Worm (Caenorhabditis elegans) whole organism, L4 larva: Measurements from ENCODE around the gene exl-1.
A peak's percentile ranks its signal among the peaks of the same experiment; 100 is the strongest.

Experiments
- F26F4.8 ChIP-seq: fragments of 200-800 bp; sonication (Bioruptor generic); conservative IDR thresholded peaks from 2 replicates; pipeline ENCODE4 v1.3.6; 2022; ENCODE audit warnings: missing genetic modification characterization, missing compliant biosample characterization
- T26A8.4 ChIP-seq: fragments of 200-800 bp; sonication (Bioruptor generic); IDR thresholded peaks from 2 replicates; pipeline ENCODE4 v1.3.6; 2022; ENCODE audit warnings: missing genetic modification characterization, missing compliant biosample characterization
- ZK337.2 ChIP-seq: fragments of 200-800 bp; sonication (Bioruptor generic); IDR thresholded peaks from 2 replicates; pipeline ENCODE4 v1.3.6; 2022; ENCODE audit warnings: missing genetic modification reagents, missing genetic modification characterization, missing compliant biosample characterization
- ZK546.5 ChIP-seq, 2 experiments: sonication (generic microtip); optimal IDR thresholded peaks; 2 replicates each; lab custom pipeline; 2017; ENCODE audit warnings: missing biosample characterization in 2 of 2, missing genetic modification characterization in 2 of 2
- aha-1 ChIP-seq: fragments of 150-350 bp; peaks from one replicate; lab custom pipeline; 2014; ENCODE audit warnings: missing biosample characterization, missing genetic modification characterization
- aly-2 ChIP-seq: sonication (generic microtip); optimal IDR thresholded peaks from 2 replicates; lab custom pipeline; 2018; ENCODE audit warnings: missing biosample characterization, missing genetic modification characterization
- attf-4 ChIP-seq: sonication (generic microtip); optimal IDR thresholded peaks from 3 replicates; lab custom pipeline; 2017; ENCODE audit warnings: missing biosample characterization, missing genetic modification characterization
- ceh-20 ChIP-seq: fragments of 200-800 bp; sonication (Bioruptor generic); IDR thresholded peaks from 2 replicates; pipeline ENCODE4 v1.3.6; 2022; ENCODE audit warnings: missing genetic modification reagents, missing genetic modification characterization, missing compliant biosample characterization
- ceh-28 ChIP-seq: fragments of 150-350 bp; optimal IDR thresholded peaks from 2 replicates; lab custom pipeline; 2014; ENCODE audit warnings: missing biosample characterization, missing genetic modification reagents, missing genetic modification characterization
- ceh-32 ChIP-seq: sonication (generic microtip); optimal IDR thresholded peaks from 2 replicates; lab custom pipeline; 2016; ENCODE audit warnings: mild to moderate bottlenecking, missing genetic modification characterization, missing compliant biosample characterization; ENCODE audit not compliant: poor library complexity
- ceh-44 ChIP-seq: fragments of 200-800 bp; sonication (Bioruptor generic); IDR thresholded peaks from 2 replicates; pipeline ENCODE4 v1.3.6; 2022; ENCODE audit warnings: missing genetic modification reagents, missing genetic modification characterization, missing compliant biosample characterization
- ceh-82 ChIP-seq: sonication (generic microtip); optimal IDR thresholded peaks from 2 replicates; lab custom pipeline; 2017; ENCODE audit warnings: missing biosample characterization, missing genetic modification characterization
- daf-12 ChIP-seq: fragments of 150-350 bp; optimal IDR thresholded peaks from 2 replicates; lab custom pipeline; 2014; ENCODE audit warnings: missing biosample characterization, missing genetic modification reagents, missing genetic modification characterization
- daf-16 ChIP-seq, 3 experiments: sonication (generic microtip); optimal IDR thresholded peaks; 2 replicates each; lab custom pipeline; 2016 to 2017; ENCODE audit warnings: missing genetic modification characterization in 3 of 3, missing genetic modification reagents in 3 of 3, mild to moderate bottlenecking in 2 of 3, missing compliant biosample characterization in 2 of 3, missing biosample characterization in 1 of 3, moderate library complexity in 1 of 3
- daf-19 ChIP-seq: fragments of 200-800 bp; sonication (Bioruptor generic); conservative IDR thresholded peaks from 2 replicates; pipeline ENCODE4 v1.3.6; 2022; ENCODE audit warnings: missing genetic modification characterization, missing compliant biosample characterization
- daf-8 ChIP-seq: fragments of 200-800 bp; sonication (Bioruptor generic); IDR thresholded peaks from 2 replicates; pipeline ENCODE4 v1.3.6; 2022; ENCODE audit warnings: missing genetic modification characterization, missing compliant biosample characterization
- dmd-6 ChIP-seq: fragments of 200-800 bp; sonication (Bioruptor generic); IDR thresholded peaks from 2 replicates; pipeline ENCODE4 v1.3.6; 2022; ENCODE audit warnings: missing genetic modification reagents, missing genetic modification characterization, missing compliant biosample characterization
- dpl-1 ChIP-seq: fragments of 150-350 bp; optimal IDR thresholded peaks from 2 replicates; lab custom pipeline; 2014; ENCODE audit warnings: missing biosample characterization, missing genetic modification reagents, missing genetic modification characterization
- duxl-1 ChIP-seq: sonication (generic microtip); optimal IDR thresholded peaks from 2 replicates; lab custom pipeline; 2016; ENCODE audit warnings: mild to moderate bottlenecking, missing genetic modification characterization, moderate library complexity, missing compliant biosample characterization; ENCODE audit not compliant: poor library complexity
- egl-27 ChIP-seq: sonication (generic microtip); optimal IDR thresholded peaks from 3 replicates; lab custom pipeline; 2017; ENCODE audit warnings: missing biosample characterization, missing genetic modification reagents, missing genetic modification characterization
- fos-1 ChIP-seq: fragments of 150-350 bp; optimal IDR thresholded peaks from 2 replicates; lab custom pipeline; 2014; ENCODE audit warnings: missing biosample characterization, missing genetic modification characterization
- hif-1 ChIP-seq, 2 experiments: sonication (generic microtip); optimal IDR thresholded peaks; 2 replicates each; lab custom pipeline; 2016 to 2017; ENCODE audit warnings: missing compliant biosample characterization in 2 of 2, missing genetic modification characterization in 2 of 2, missing genetic modification reagents in 2 of 2, missing genotype in 2 of 2, mild to moderate bottlenecking in 1 of 2
- hlh-11 ChIP-seq: fragments of 200-800 bp; sonication (Bioruptor generic); optimal IDR thresholded peaks from 2 replicates; lab custom pipeline; 2018; ENCODE audit warnings: mild to moderate bottlenecking, missing genetic modification characterization, missing compliant biosample characterization
- hlh-30 ChIP-seq: sonication (generic microtip); optimal IDR thresholded peaks from 2 replicates; lab custom pipeline; 2017; ENCODE audit warnings: antibody characterized with exemption, mild to moderate bottlenecking, missing genetic modification characterization, missing compliant biosample characterization; ENCODE audit not compliant: insufficient read depth
- jun-1 ChIP-seq: fragments of 150-350 bp; optimal IDR thresholded peaks from 2 replicates; lab custom pipeline; 2014; ENCODE audit warnings: missing biosample characterization, missing genetic modification reagents, missing genetic modification characterization
- lin-1 ChIP-seq: fragments of 200-800 bp; sonication (Bioruptor generic); IDR thresholded peaks from 2 replicates; pipeline ENCODE4 v1.3.6; 2022; ENCODE audit warnings: missing genetic modification reagents, missing genetic modification characterization, missing compliant biosample characterization
- lir-3 ChIP-seq: sonication (generic microtip); optimal IDR thresholded peaks from 2 replicates; lab custom pipeline; 2016; ENCODE audit warnings: mild to moderate bottlenecking, missing genetic modification characterization, missing compliant biosample characterization
- lsy-2 ChIP-seq, 2 experiments: fragments of 150-350 bp in 1 of 2; sonication (generic microtip) in 1 of 2; optimal IDR thresholded peaks; 2 replicates each; lab custom pipeline; 2014 to 2017; ENCODE audit warnings: missing biosample characterization in 2 of 2, missing genetic modification characterization in 2 of 2
- mdl-1 ChIP-seq, 2 experiments: fragments of 150-350 bp in 1 of 2; sonication (generic microtip) in 1 of 2; optimal IDR thresholded peaks; 2 replicates each; lab custom pipeline; 2014 to 2017; ENCODE audit warnings: missing biosample characterization in 2 of 2, missing genetic modification characterization in 2 of 2
- mep-1 ChIP-seq: fragments of 150-350 bp; sonication (generic microtip); optimal IDR thresholded peaks from 3 replicates; lab custom pipeline; 2014; ENCODE audit warnings: missing biosample characterization, missing genetic modification characterization
- mes-2 ChIP-seq: sonication (generic microtip); optimal IDR thresholded peaks from 2 replicates; lab custom pipeline; 2016; ENCODE audit warnings: missing genotype, mild to moderate bottlenecking, missing genetic modification characterization, missing compliant biosample characterization; ENCODE audit not compliant: poor library complexity, severe bottlenecking
- mxl-3 ChIP-seq: fragments of 200-800 bp; sonication (Bioruptor generic); optimal IDR thresholded peaks from 2 replicates; lab custom pipeline; 2018; ENCODE audit warnings: mild to moderate bottlenecking, missing genetic modification characterization, missing compliant biosample characterization
- nhr-102 ChIP-seq: sonication (generic microtip); optimal IDR thresholded peaks from 2 replicates; lab custom pipeline; 2016; ENCODE audit warnings: mild to moderate bottlenecking, missing genetic modification characterization, moderate library complexity, missing compliant biosample characterization
- nhr-28 ChIP-seq: fragments of 150-350 bp; optimal IDR thresholded peaks from 2 replicates; lab custom pipeline; 2014; ENCODE audit warnings: missing biosample characterization, missing genetic modification characterization
- nhr-6 ChIP-seq: fragments of 150-350 bp; optimal IDR thresholded peaks from 2 replicates; lab custom pipeline; 2014; ENCODE audit warnings: missing biosample characterization, missing genetic modification characterization
- nhr-77 ChIP-seq: fragments of 150-350 bp; optimal IDR thresholded peaks from 2 replicates; lab custom pipeline; 2014; ENCODE audit warnings: missing biosample characterization, missing genetic modification characterization
- pha-4 ChIP-seq, 2 experiments: fragments of 150-350 bp in 1 of 2; fragments of 200-800 bp in 1 of 2; sonication (Bioruptor generic) in 1 of 2; IDR thresholded peaks in 1 of 2; optimal IDR thresholded peaks in 1 of 2; 2 replicates each; pipeline versions ENCODE4 v1.3.6 to Lab custom; 2014 to 2022; ENCODE audit warnings: missing genetic modification characterization in 2 of 2, missing genetic modification reagents in 2 of 2, missing biosample characterization in 1 of 2, missing compliant biosample characterization in 1 of 2
- php-3 ChIP-seq: fragments of 200-800 bp; sonication (Bioruptor generic); IDR thresholded peaks from 2 replicates; pipeline ENCODE4 v1.3.6; 2022; ENCODE audit warnings: missing genetic modification reagents, missing genetic modification characterization, missing compliant biosample characterization
- pqm-1 ChIP-seq: sonication (generic microtip); optimal IDR thresholded peaks from 2 replicates; lab custom pipeline; 2017; ENCODE audit warnings: missing biosample characterization, missing genetic modification characterization
- saeg-2 ChIP-seq: fragments of 200-800 bp; sonication (Bioruptor generic); IDR thresholded peaks from 2 replicates; pipeline ENCODE4 v1.3.6; 2022; ENCODE audit warnings: missing genetic modification reagents, missing genetic modification characterization, missing compliant biosample characterization
- snpc-4 ChIP-seq: fragments of 150-350 bp; optimal IDR thresholded peaks from 2 replicates; lab custom pipeline; 2014; ENCODE audit warnings: missing biosample characterization, missing genetic modification characterization
- unc-39 ChIP-seq: sonication (generic microtip); optimal IDR thresholded peaks from 2 replicates; lab custom pipeline; 2017; ENCODE audit warnings: missing biosample characterization, missing genetic modification characterization
- zip-11 ChIP-seq: fragments of 200-800 bp; sonication (Bioruptor generic); IDR thresholded peaks from 2 replicates; pipeline ENCODE4 v1.3.6; 2022; ENCODE audit warnings: missing genetic modification characterization, missing compliant biosample characterization
- ztf-11 ChIP-seq: fragments of 150-350 bp; optimal IDR thresholded peaks from 2 replicates; lab custom pipeline; 2014; ENCODE audit warnings: missing biosample characterization, missing genetic modification characterization
- ztf-7 ChIP-seq: fragments of 150-350 bp; optimal IDR thresholded peaks from 2 replicates; lab custom pipeline; 2014; ENCODE audit warnings: missing biosample characterization, missing genetic modification characterization

The exl-1 gene

ce11 chrII:14407332-14408270 is 5.7 kb downstream of the exl-1 start (continued):
- TF ChIP-seq aha-1 (tag; lab: Kevin White, UChicago), result peak; percentile 80
- peak; percentile 63 for TF ChIP-seq hlh-11
- TF ChIP-seq dmd-6 (GFP tag; lab: Robert Waterston, UW), result no peak
- TF ChIP-seq mdl-1 (tag; optimal IDR thresholded peaks at IDR 0.05; lab: Kevin White, UChicago), result peak in 1 of 2 experiments; percentile 16
- TF ChIP-seq lir-3, result peak; percentile 50
- TF ChIP-seq ceh-44 (GFP tag; lab: Robert Waterston, UW), result no peak
- no peak for TF ChIP-seq ceh-20 (GFP tag; lab: Robert Waterston, UW)
- TF ChIP-seq ZK337.2, result no peak
- TF ChIP-seq unc-39, result no peak
- peak; percentile 84 for TF ChIP-seq php-3
- no peak for TF ChIP-seq daf-8
- TF ChIP-seq lin-1, result peak; percentile 54; the same call in 1 of the 2 replicates
- peak; percentile 95 for TF ChIP-seq T26A8.4 (GFP tag; lab: Robert Waterston, UW)
- TF ChIP-seq dpl-1, result peak; percentile 31
- TF ChIP-seq ztf-7, result peak; percentile 56
- TF ChIP-seq saeg-2, result peak; percentile 76
- TF ChIP-seq egl-27 (tag; lab: Kevin White, UChicago), result no peak
- peak; percentile 39 for TF ChIP-seq duxl-1 (tag; lab: Kevin White, UChicago)
- no peak for TF ChIP-seq daf-12

- no peak for TF ChIP-seq hlh-30 (tag; lab: Kevin White, UChicago)
- TF ChIP-seq pha-4 (GFP tag; IDR thresholded peaks at IDR 0.05; lab: Robert Waterston, UW), result no peak; the same call in 1 of the 2 replicates
- TF ChIP-seq pha-4 (tag; optimal IDR thresholded peaks at IDR 0.05; lab: Kevin White, UChicago), result peak; percentile 83
- no peak for TF ChIP-seq saeg-2
- TF ChIP-seq F26F4.8, result no peak
- TF ChIP-seq unc-39, result no peak
- no peak for TF ChIP-seq mes-2 (tag; lab: Kevin White, UChicago)
- TF ChIP-seq aly-2, result no peak
- TF ChIP-seq daf-19 (GFP tag; lab: Robert Waterston, UW), result 0 out of 2 replicates have a peak, but pooled peaks have one; percentile 11
- no peak for TF ChIP-seq nhr-102 (tag; lab: Kevin White, UChicago)
- TF ChIP-seq daf-16 (GFP tag; optimal IDR thresholded peaks at IDR 0.05; lab: Kevin White, UChicago), result no peak
- no peak for TF ChIP-seq daf-16 (tag; optimal IDR thresholded peaks at IDR 0.05; lab: Kevin White, UChicago)
- no peak for TF ChIP-seq attf-4 (tag; lab: Kevin White, UChicago)
- TF ChIP-seq mxl-3 (GFP tag; lab: Kevin White, UChicago), result no peak
- TF ChIP-seq ceh-82 (tag; lab: Kevin White, UChicago), result no peak
- TF ChIP-seq nhr-6, result no peak
- no peak for TF ChIP-seq snpc-4
- TF ChIP-seq aha-1 (tag; lab: Kevin White, UChicago), result peak; percentile 88
- no peak for TF ChIP-seq ztf-11
- TF ChIP-seq ceh-44 (GFP tag; lab: Robert Waterston, UW), result no peak
- TF ChIP-seq fos-1 (tag; lab: Kevin White, UChicago), result no peak
- TF ChIP-seq ZK546.5 (tag; optimal IDR thresholded peaks at IDR 0.05; lab: Kevin White, UChicago), result no peak
- no peak for TF ChIP-seq ZK337.2
- peak in 1 of 2 experiments; percentile 11 for TF ChIP-seq lsy-2 (tag; optimal IDR thresholded peaks at IDR 0.05; lab: Kevin White, UChicago)
- TF ChIP-seq ceh-32, result no peak
- TF ChIP-seq hif-1 (tag; optimal IDR thresholded peaks at IDR 0.05; lab: Kevin White, UChicago), result no peak
- TF ChIP-seq nhr-77 (tag; lab: Kevin White, UChicago), result no peak
- TF ChIP-seq duxl-1 (tag; lab: Kevin White, UChicago), result peak; percentile 7
- no peak for TF ChIP-seq zip-11
- TF ChIP-seq jun-1 (tag; lab: Kevin White, UChicago), result no peak
- TF ChIP-seq T26A8.4 (GFP tag; lab: Robert Waterston, UW), result peak; percentile 66
- no peak for TF ChIP-seq pqm-1
- TF ChIP-seq mep-1 (tag; lab: Kevin White, UChicago), result no peak
- TF ChIP-seq ceh-28 (tag; lab: Kevin White, UChicago), result no peak
- peak; percentile 0 for TF ChIP-seq nhr-28 (tag; lab: Kevin White, UChicago)
- no peak for TF ChIP-seq dpl-1
- no peak for TF ChIP-seq mdl-1 (tag; optimal IDR thresholded peaks at IDR 0.05; lab: Kevin White, UChicago)
Observed at ce11 chrII:14406117-14406935, 6.9 kb downstream of the exl-1 start.
